Worm (Caenorhabditis elegans): ENCODE data around the gene H40L08.2.

DNA sequence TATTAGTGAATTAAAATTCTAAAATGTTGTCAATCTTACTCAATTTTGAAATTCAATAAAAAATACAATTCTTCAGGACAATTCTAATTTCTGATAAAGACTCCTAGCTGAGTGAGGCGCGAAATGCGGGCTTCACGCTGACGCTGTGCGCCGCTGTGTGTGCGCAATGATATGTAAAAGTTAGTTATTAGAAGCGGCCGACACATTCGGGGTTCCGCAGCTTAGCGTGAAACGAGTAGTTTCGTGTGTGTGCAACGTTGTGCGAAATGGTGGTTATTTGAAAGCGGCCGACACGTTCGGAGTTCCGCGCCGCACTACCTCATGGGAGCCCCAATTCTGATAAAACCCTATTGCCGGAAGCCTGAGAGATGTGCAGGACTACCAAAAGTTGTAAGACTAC lies 2.4 kb downstream of the H40L08.2 start:
- TF ChIP-seq aly-2 (tag; optimal IDR thresholded peaks at IDR 0.05): no peak
- TF ChIP-seq ceh-82 (tag; optimal IDR thresholded peaks at IDR 0.05): no peak
- no peak for TF ChIP-seq nhr-12 (tag; optimal IDR thresholded peaks at IDR 0.05)
- TF ChIP-seq fos-1 (tag; optimal IDR thresholded peaks at IDR 0.05): no peak

Measured in whole organism, L1 larva.